Fruit fly (Drosophila melanogaster) Kc167 (cell line): ENCODE measurements around the gene CG31922.

Source experiments
- h ChIP-seq: fragments of >200 bp; optimal IDR thresholded peaks from 3 replicates; lab custom pipeline; 2018; ENCODE audit warnings: missing external identifiers
- psq ChIP-seq: fragments of >200 bp; optimal IDR thresholded peaks from 2 replicates; lab custom pipeline; 2017; ENCODE audit warnings: missing external identifiers
- ttk ChIP-seq: sonication (Bioruptor generic); optimal IDR thresholded peaks from 2 replicates; lab custom pipeline; 2017; ENCODE audit warnings: missing external identifiers

dm6 chr2L:1136993-1137392 is 33.0 kb upstream of the CG31922 start:
- TF ChIP-seq psq (no peak), ttk (lab: Kevin White, UChicago) (no peak), h (lab: Kevin White, UChicago) (no peak)
